Fruit fly (Drosophila melanogaster): ENCODE measurements around the gene CG3156.
"Not testable (repeated sequence)": the region's sequence is repeated elsewhere in the genome, so short reads cannot be mapped to it uniquely, and the experiment has no call there.

CG3156 gene

dm6 chrX:476230-477143 lies 11.2 kb upstream of the CG3156 start, which contains the start of the genes ebo and CG13373:
TSS of gene ebo (minus strand) at chrX:476579.
TSS of gene CG13373 (plus strand) at chrX:476984.
- no peak for TF ChIP-seq Myc (optimal IDR thresholded peaks at IDR 0.05)

dm6 chrX:478766-479165 lies 8.9 kb upstream of the CG3156 start, which contains the start of gene CG32817:
TSS of gene CG32817 (plus strand) at chrX:479066.
- TF ChIP-seq psq (optimal IDR thresholded peaks at IDR 0.05) (no peak), insv (optimal IDR thresholded peaks at IDR 0.05) (no peak), Sin3A (optimal IDR thresholded peaks at IDR 0.05) (no peak), h (optimal IDR thresholded peaks at IDR 0.05) (no peak), Myc (optimal IDR thresholded peaks at IDR 0.05) (no peak), ttk (optimal IDR thresholded peaks at IDR 0.05) (no peak)

dm6 chrX:481642-482041 lies 6.0 kb upstream of the CG3156 start, which contains the start of gene CG3176:
TSS of gene CG3176 (plus strand) at chrX:481862.
- TF ChIP-seq insv, Myc, Sin3A (optimal IDR thresholded peaks at IDR 0.05): not testable (repeated sequence)

- TF ChIP-seq Myc (optimal IDR thresholded peaks at IDR 0.05) (no peak), h (optimal IDR thresholded peaks at IDR 0.05) (no peak), Sin3A (optimal IDR thresholded peaks at IDR 0.05) (no peak), insv (optimal IDR thresholded peaks at IDR 0.05) (no peak), psq (optimal IDR thresholded peaks at IDR 0.05) (no peak), ttk (optimal IDR thresholded peaks at IDR 0.05) (no peak)
These were observed 5.1 kb downstream of the CG3156 start for dm6 chrX:492701-493299.

- no peak for TF ChIP-seq Sin3A (optimal IDR thresholded peaks at IDR 0.05)
- TF ChIP-seq insv (optimal IDR thresholded peaks at IDR 0.05): no peak
- TF ChIP-seq psq (optimal IDR thresholded peaks at IDR 0.05): no peak
- no peak for TF ChIP-seq Myc (optimal IDR thresholded peaks at IDR 0.05)
- no peak for TF ChIP-seq ttk (optimal IDR thresholded peaks at IDR 0.05)
- no peak for TF ChIP-seq h (optimal IDR thresholded peaks at IDR 0.05)
These were observed 5.9 kb downstream of the CG3156 start, which contains the start of gene CG17896 for dm6 chrX:493445-494190. TSS of gene CG17896 (minus strand) at chrX:493495.

dm6 chrX:494191-494554 lies 6.5 kb downstream of the CG3156 start:
- TF ChIP-seq h (optimal IDR thresholded peaks at IDR 0.05) (no peak), insv (optimal IDR thresholded peaks at IDR 0.05) (no peak), Myc (optimal IDR thresholded peaks at IDR 0.05) (no peak), psq (optimal IDR thresholded peaks at IDR 0.05) (no peak), ttk (optimal IDR thresholded peaks at IDR 0.05) (no peak)

dm6 chrX:494607-495006 lies 6.9 kb downstream of the CG3156 start, which contains the start of gene CG17778:
TSS of gene CG17778 (plus strand) at chrX:494614.
- TF ChIP-seq Myc (optimal IDR thresholded peaks at IDR 0.05): no peak
- TF ChIP-seq insv (optimal IDR thresholded peaks at IDR 0.05): no peak
- no peak for TF ChIP-seq h (optimal IDR thresholded peaks at IDR 0.05)
- no peak for TF ChIP-seq Sin3A (optimal IDR thresholded peaks at IDR 0.05)
- no peak for TF ChIP-seq psq (optimal IDR thresholded peaks at IDR 0.05)
- TF ChIP-seq ttk (optimal IDR thresholded peaks at IDR 0.05): no peak

dm6 chrX:496326-496725 lies 8.6 kb downstream of the CG3156 start, which contains the start of gene svr:
TSS of gene svr (plus strand) at chrX:496446.
- TF ChIP-seq Myc (optimal IDR thresholded peaks at IDR 0.05) (no peak), ttk (optimal IDR thresholded peaks at IDR 0.05) (no peak), Sin3A (optimal IDR thresholded peaks at IDR 0.05) (no peak), psq (optimal IDR thresholded peaks at IDR 0.05) (no peak), h (optimal IDR thresholded peaks at IDR 0.05) (no peak), insv (optimal IDR thresholded peaks at IDR 0.05) (no peak)

- TF ChIP-seq ttk (optimal IDR thresholded peaks at IDR 0.05): no peak
- no peak for TF ChIP-seq h (optimal IDR thresholded peaks at IDR 0.05)
- no peak for TF ChIP-seq insv (optimal IDR thresholded peaks at IDR 0.05)
- no peak for TF ChIP-seq psq (optimal IDR thresholded peaks at IDR 0.05)
- TF ChIP-seq Myc (optimal IDR thresholded peaks at IDR 0.05): no peak
These were observed 9.7 kb downstream of the CG3156 start for dm6 chrX:497425-497824.

dm6 chrX:498434-498833 lies 10.8 kb downstream of the CG3156 start:
- TF ChIP-seq h (optimal IDR thresholded peaks at IDR 0.05) (no peak), Sin3A (optimal IDR thresholded peaks at IDR 0.05) (no peak), insv (optimal IDR thresholded peaks at IDR 0.05) (no peak), psq (optimal IDR thresholded peaks at IDR 0.05) (no peak), Myc (optimal IDR thresholded peaks at IDR 0.05) (no peak)

dm6 chrX:498924-499588 lies 11.4 kb downstream of the CG3156 start:
- TF ChIP-seq Sin3A (optimal IDR thresholded peaks at IDR 0.05) (no peak), Myc (optimal IDR thresholded peaks at IDR 0.05) (no peak), ttk (optimal IDR thresholded peaks at IDR 0.05) (no peak), insv (optimal IDR thresholded peaks at IDR 0.05) (no peak), h (optimal IDR thresholded peaks at IDR 0.05) (no peak), psq (optimal IDR thresholded peaks at IDR 0.05) (no peak)

Measured in Kc167 (cell line).